Fruit fly (Drosophila melanogaster) whole organism, prepupa: ENCODE data around the gene CG11563.

Experiments used
- Ets21C ChIP-seq: fragments of 200-800 bp; sonication (Bioruptor generic); optimal IDR thresholded peaks from 3 replicates; lab custom pipeline; 2016; ENCODE audit warnings: missing biosample characterization, missing genetic modification characterization
- Sox14 ChIP-seq: fragments of 200-800 bp; sonication (Bioruptor generic); optimal IDR thresholded peaks from 3 replicates; lab custom pipeline; 2016; ENCODE audit warnings: missing biosample characterization, missing genetic modification characterization

DNA sequence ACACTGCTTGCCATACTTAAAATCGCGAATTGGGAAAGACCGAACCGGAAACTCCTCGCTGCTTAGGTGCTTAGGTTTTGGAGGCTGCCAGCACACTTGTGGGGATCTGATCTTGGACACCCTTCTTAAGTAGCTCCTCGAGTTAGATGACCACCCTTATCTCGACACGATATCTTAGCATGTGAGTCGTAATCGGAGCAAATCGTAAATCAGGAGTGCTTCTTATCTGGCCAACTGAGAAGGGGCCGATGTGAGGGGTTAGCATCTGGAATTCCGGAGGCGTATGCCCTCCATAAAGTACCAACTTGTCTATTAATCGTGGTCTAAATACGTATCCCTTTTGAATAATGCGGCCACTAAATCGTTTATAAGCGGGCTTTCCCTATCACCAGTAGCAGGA lies 17.8 kb downstream of the CG11563 start, which contains the start of gene salt:
- TF ChIP-seq Sox14 (GFP tag; lab: Kevin White, UChicago) (no peak), Ets21C (GFP tag; lab: Kevin White, UChicago) (no peak)
